Fruit fly (Drosophila melanogaster) whole organism: ENCODE results near the gene CG17097.

Experiments
- CG8478 ChIP-seq: fragments of >200 bp; optimal IDR thresholded peaks from 2 replicates; lab custom pipeline; 2018; ENCODE audit warnings: inconsistent platforms
- Dll ChIP-seq: fragments of >200 bp; optimal IDR thresholded peaks from 2 replicates; lab custom pipeline; 2017
- EcR ChIP-seq, 2 experiments: fragments of >200 bp; optimal IDR thresholded peaks; 2 replicates each; lab custom pipeline; 2017; ENCODE audit warnings: missing biosample characterization in 2 of 2, missing genetic modification characterization in 2 of 2, missing genetic modification reagents in 2 of 2
- pan ChIP-seq: fragments of >200 bp; optimal IDR thresholded peaks from 2 replicates; lab custom pipeline; 2017
- psq ChIP-seq: fragments of >200 bp; optimal IDR thresholded peaks from 2 replicates; lab custom pipeline; 2017
- usp ChIP-seq: fragments of >200 bp; optimal IDR thresholded peaks from 2 replicates; lab custom pipeline; 2017; ENCODE audit warnings: missing biosample characterization, missing genetic modification characterization, mixed read lengths

CG17097 gene

DNA sequence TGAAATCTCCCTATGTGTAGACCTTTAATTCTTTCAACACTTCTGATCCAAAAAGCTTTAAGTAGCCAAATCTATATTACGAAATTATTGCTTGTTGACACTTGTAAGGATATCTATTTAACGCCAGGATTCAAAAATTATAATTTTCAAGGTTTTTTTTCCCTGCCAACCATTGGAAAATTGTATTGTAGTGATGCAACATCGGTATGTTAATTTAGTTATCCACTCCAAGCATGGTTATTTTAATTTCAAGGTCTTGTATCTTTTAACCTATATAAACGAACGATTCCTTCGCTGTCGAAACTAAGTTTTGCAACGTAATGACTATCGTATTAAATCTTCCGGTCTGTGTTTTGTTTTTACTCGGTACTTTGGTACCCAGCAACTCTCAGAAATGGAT, at the start of gene CG17097:
Gene CG17097 (plus strand): TSS at position 301 of the 400 bp plus-strand sequence.
- TF ChIP-seq EcR (GFP tag; optimal IDR thresholded peaks at IDR 0.05; lab: Kevin White, UChicago) (no peak), CG8478 (no peak), psq (no peak), Dll (no peak), usp (GFP tag; lab: Kevin White, UChicago) (no peak)

DNA sequence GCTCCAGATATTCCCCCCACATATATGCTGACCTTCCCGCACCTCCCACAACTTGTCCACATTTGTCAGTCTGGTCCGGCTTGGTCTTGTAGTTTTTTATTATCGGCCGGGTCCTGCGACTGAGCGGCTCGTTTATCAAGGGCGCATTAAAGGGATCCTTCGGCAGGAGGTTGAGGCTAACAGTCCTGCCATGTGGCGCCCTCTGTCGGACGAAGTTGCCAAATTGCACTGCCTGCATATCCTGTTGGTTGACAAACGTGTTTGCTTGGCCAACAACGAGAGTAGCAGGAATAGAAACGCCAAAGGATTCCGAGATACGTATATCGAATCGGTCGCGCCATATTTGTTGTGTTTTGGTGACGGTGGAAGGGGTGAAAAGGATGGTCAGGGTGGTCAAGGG, 42.6 kb upstream of the CG17097 start:
- TF ChIP-seq pan (no peak), psq (no peak), CG8478 (no peak), usp (GFP tag; lab: Kevin White, UChicago) (no peak), EcR (GFP tag; optimal IDR thresholded peaks at IDR 0.05; lab: Kevin White, UChicago) (no peak), Dll (no peak)

DNA sequence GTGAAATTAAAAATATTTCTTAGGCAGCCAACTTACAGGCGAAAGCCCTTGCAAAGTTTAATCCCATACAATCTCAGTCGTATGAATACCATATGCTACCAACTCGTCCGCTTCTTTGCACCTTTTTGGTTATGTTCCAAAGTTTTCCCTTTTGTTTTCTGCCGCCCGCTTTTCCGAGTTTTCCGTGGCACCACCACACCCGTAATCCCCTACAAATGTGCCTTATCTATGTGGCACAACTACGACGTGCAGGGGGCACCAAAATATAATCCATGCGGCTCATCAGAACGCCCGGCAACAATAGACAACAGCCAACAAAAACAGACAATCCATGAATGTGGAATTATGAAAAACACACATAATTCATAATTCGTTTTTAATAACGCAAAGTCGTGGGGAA, 38.5 kb upstream of the CG17097 start:
- TF ChIP-seq EcR (GFP tag; optimal IDR thresholded peaks at IDR 0.05; lab: Kevin White, UChicago) (no peak), psq (no peak), pan (no peak), Dll (no peak), usp (GFP tag; lab: Kevin White, UChicago) (no peak), CG8478 (no peak)

DNA sequence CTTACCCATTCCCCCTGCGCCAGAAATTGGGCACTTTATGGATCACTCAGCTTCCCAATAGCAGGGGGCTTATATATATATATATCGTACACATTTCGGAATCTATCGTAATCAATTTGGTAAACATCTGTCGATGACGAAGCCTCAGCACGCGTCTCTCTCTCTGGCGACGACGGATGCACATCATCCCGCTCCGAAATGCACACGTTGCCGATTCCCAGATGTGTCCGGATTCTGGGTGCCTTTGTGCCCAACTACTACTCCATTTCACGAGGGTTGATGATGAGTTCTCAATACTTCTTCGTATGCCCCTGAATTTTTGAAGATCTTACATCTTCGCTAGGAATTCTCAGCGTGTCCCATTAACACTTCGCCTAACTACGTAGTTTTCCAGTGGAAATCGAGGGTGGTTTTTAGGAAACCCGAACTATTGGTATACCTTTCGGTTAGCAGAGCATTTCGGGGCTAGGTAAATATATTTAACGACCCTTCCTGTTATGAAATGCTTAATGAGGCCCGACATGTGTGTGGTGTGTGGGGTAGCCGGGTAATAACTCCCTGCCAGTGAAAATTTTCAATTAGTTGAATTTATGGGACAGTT, 37.5 kb upstream of the CG17097 start:
- TF ChIP-seq Dll, result no peak
- TF ChIP-seq EcR (GFP tag; optimal IDR thresholded peaks at IDR 0.05; lab: Kevin White, UChicago), result no peak
- no peak for TF ChIP-seq CG8478
- TF ChIP-seq usp (GFP tag; lab: Kevin White, UChicago), result no peak
- no peak for TF ChIP-seq pan
- no peak for TF ChIP-seq psq

DNA sequence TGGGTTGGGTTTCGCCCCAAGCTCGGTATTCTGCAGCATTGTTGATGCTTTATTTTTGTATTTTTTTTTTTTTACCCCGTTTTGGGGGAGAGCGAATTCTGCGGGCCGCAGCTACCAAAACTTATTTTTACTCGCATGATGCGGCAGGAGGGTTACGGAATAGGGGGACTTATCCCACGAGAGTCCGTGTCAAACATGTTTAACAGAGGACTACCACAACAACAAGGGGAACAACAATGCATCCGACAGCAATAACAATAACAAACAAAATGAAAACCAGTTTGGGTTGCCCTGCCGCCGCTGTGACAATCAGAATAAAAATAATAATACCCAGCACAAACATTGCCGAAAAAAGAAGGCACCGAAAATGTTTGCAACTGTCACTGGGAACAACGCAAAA, 33.1 kb upstream of the CG17097 start:
- TF ChIP-seq EcR (GFP tag; optimal IDR thresholded peaks at IDR 0.05; lab: Kevin White, UChicago) (no peak), pan (no peak), usp (GFP tag; lab: Kevin White, UChicago) (no peak)

DNA sequence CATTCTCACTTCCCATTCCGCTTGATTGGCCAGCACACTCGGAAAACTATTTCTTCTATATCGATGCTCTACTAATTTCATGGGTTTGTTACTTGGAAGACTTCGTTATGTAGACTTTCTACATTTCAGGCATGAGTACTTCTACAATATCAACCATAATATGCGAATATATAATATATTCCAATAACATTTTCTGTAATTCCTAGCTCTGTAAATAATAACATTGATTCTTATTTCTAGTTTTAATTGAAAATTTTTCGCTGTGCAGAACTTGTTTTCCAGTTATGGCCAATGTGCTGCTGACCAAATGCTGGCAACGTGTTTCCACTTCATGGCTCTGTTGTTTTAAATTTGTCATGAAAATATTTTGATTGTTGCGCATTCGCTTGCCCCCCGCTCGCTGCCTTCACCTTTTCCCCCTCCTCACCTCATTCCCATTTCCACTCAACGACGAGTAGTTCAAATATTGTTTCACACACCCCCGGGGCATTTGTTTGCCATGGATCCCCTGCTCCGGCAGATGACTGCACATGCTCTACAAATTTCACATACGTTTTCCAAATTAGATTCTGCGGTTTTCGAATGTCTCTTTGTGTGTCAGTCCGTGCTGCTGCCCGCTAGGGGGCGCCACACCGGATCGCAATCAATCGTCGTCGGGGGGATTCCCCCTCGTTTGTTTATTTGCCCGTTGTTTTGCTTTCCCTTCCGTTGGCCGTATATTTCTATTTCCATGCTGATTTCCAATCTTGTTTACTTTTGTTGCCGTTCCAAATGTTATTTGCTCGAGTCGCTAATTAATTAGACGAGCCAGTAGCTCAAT, 31.3 kb upstream of the CG17097 start:
- TF ChIP-seq Dll (no peak), usp (GFP tag; lab: Kevin White, UChicago) (no peak), psq (no peak), pan (no peak), EcR (GFP tag; optimal IDR thresholded peaks at IDR 0.05; lab: Kevin White, UChicago) (no peak), CG8478 (no peak)

DNA sequence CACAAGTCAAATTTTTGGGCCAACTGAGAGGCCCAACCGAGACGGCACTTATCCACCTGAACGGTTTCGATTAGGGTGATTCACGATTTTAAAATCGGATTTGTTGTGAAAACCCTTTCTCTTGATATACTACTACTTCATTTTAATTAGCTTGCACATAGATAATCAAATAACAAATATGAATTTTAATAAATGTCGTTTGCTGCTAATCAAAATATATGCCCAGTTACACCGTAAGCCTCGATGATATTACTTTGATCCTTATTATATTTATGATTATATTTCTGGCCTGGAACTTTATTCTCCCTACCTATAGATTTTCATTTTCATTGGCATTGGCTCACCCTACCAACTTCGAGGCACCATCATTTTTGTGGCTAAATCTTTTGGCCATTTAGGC, 30.3 kb upstream of the CG17097 start:
- TF ChIP-seq pan (no peak), usp (GFP tag; lab: Kevin White, UChicago) (no peak), CG8478 (no peak), psq (no peak), Dll (no peak), EcR (GFP tag; optimal IDR thresholded peaks at IDR 0.05; lab: Kevin White, UChicago) (no peak)

DNA sequence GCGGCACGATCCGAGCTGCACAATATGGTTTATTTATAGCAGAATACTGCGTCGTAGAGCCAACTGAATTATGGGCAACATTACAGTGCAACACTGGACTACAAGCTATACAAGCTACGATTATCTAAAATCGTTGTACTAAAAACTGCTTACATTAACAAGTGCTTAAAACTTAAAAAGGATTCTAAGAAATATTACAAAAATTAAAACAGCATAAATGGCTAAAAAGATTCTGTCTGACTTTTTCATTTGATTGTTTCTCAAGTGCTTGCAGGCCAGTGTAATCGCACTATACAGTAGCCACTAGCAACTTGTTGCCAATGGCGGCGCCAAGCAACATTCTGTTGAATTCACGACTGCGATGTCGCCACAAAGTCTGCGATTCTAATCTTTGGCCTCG, 29.4 kb upstream of the CG17097 start:
- no peak for TF ChIP-seq Dll
- TF ChIP-seq psq, result no peak
- no peak for TF ChIP-seq usp (GFP tag; lab: Kevin White, UChicago)
- TF ChIP-seq pan, result no peak
- no peak for TF ChIP-seq EcR (GFP tag; optimal IDR thresholded peaks at IDR 0.05; lab: Kevin White, UChicago)
- TF ChIP-seq CG8478, result no peak

DNA sequence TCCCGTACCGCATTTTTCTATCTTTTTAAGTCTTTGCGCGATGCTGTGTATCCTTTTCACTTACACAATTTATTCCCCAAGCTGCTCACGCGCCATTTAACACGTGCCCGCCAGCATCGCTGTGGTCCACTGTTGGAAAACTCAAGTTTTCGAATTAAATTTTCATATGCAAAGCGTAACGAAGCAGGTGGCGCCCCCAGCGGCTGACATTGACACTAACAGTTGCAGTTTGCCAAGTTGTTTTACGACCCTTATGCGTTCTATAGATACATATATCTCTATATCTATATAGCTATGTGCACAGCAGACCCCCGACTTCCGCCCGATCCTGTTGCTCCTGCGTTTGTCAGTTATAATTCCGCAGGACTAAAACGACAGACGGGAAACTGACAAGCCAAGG, 20.3 kb upstream of the CG17097 start:
- TF ChIP-seq usp (GFP tag; lab: Kevin White, UChicago), result no peak
- TF ChIP-seq pan, result no peak
- TF ChIP-seq Dll, result no peak
- no peak for TF ChIP-seq CG8478
- TF ChIP-seq psq, result no peak
- no peak for TF ChIP-seq EcR (GFP tag; optimal IDR thresholded peaks at IDR 0.05; lab: Kevin White, UChicago)

DNA sequence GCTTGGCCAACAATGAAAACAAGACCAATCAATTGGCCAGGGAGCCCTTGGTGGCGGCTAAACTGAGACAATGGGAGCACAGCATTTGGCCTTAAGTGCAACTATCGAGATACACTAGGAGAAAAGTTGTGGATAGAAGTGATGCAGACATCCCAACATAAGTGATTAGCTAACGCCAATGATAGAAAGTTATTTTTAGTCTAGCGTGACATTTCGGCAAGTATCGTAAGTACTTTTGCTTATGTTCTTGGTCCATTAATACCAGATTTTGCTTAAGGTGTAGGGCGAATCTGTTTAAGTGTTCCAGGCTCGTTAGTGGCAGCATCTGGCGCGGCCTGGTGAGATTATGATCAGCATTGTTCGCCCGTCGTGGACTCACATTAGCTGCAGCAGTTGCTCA, 13.5 kb upstream of the CG17097 start:
- no peak for TF ChIP-seq psq

DNA sequence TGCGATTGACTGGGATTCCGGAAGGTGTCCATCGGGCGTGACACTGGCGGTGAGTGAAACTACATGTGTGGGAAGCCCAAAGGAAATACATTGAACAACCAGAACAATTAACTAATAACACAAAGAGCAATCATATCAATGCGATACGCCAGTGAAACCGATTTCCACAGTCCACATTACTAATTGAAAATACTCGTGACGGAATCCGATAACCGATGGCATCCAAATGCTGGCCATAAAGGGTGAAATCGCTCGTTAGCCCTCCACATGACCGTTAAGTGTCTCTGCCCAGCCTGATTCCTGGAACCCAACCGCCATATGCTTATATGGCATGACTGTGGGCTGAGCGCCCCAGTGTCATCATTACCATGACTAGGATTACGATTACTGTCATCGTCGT, 7.8 kb upstream of the CG17097 start, which contains the start of gene CG7329:
Gene CG7329 (minus strand): TSS at position 101 of the 400 bp plus-strand sequence.
- no peak for TF ChIP-seq Dll
- no peak for TF ChIP-seq psq
- no peak for TF ChIP-seq CG8478
- no peak for TF ChIP-seq usp (GFP tag; lab: Kevin White, UChicago)
- no peak for TF ChIP-seq EcR (GFP tag; optimal IDR thresholded peaks at IDR 0.05; lab: Kevin White, UChicago)
- no peak for TF ChIP-seq pan

DNA sequence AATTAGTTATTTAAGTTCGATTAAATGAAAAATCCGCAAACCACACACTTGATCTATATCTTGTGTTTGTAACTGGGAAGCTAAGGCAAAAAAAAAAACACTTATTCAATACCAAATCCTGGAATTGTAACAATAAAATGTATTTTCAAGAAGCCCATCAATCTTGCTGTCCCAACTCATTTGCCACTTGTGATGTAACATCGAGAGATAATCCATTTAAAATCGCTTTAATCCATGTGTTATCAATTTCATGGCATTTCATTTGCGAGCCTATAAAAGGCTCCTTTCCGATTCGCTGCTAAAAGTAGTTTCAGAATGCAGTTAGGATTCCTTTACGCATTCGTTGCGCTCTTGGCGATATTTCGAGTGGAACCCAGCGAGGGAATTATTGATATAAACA, 6.6 kb upstream of the CG17097 start, which contains the start of gene CG31872:
Gene CG31872 (plus strand): TSS at position 301 of the 400 bp plus-strand sequence.
- TF ChIP-seq CG8478 (no peak), Dll (no peak), usp (GFP tag; lab: Kevin White, UChicago) (no peak), psq (no peak)

DNA sequence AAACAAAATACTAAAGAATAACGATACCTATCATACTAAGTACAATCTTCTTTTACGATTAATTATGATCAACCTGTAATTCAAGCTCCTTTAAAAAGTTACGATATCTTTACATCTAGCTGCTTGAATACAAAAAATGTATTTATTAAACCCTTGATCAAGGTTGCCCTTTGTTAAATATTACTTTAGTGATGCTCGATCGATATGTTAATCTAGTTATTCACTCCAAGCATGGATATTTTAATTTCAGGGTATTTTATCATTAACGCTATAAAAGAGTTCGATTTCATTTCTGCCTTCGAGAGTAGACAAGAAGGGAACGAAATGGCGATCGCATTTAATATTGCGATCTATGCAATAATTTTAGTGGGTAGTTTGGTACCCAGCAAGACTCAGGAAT, 2.5 kb upstream of the CG17097 start, which contains the start of gene CG18284:
Gene CG18284 (plus strand): TSS at position 301 of the 400 bp plus-strand sequence.
- TF ChIP-seq EcR (GFP tag; optimal IDR thresholded peaks at IDR 0.05; lab: Kevin White, UChicago) (no peak), CG8478 (no peak), usp (GFP tag; lab: Kevin White, UChicago) (no peak), psq (no peak), pan (no peak), Dll (no peak)
